Worm (Caenorhabditis elegans): Measurements from ENCODE around the gene srt-55.

ce11 chrIII:10134517-10134916 is 28.2 kb upstream of the srt-55 start:
- TF ChIP-seq isw-1 (GFP tag; IDR thresholded peaks at IDR 0.05) (no peak), ceh-82 (tag; optimal IDR thresholded peaks at IDR 0.05) (no peak)

All from whole organism, L1 larva.